Worm (Caenorhabditis elegans) whole organism, young adult: ENCODE data around the gene T09A12.1.
A peak's percentile ranks its signal among the peaks of the same experiment; 100 is the strongest.

Experiments used
- F23B12.7 ChIP-seq: sonication (generic microtip); optimal IDR thresholded peaks from 2 replicates; lab custom pipeline; 2017; ENCODE audit warnings: missing genetic modification characterization, mild to moderate bottlenecking, missing compliant biosample characterization, antibody characterized with exemption, moderate library complexity; ENCODE audit not compliant: insufficient read depth
- F37B4.10 ChIP-seq: fragments of 200-800 bp; sonication (Bioruptor generic); IDR thresholded peaks from 2 replicates; pipeline ENCODE4 v1.3.6; 2022; ENCODE audit warnings: missing genetic modification characterization, missing compliant biosample characterization
- F39B2.1 ChIP-seq: fragments of 200-800 bp; sonication (Bioruptor generic); IDR thresholded peaks from 2 replicates; pipeline ENCODE4 v1.3.6; 2022; ENCODE audit warnings: missing genetic modification reagents, missing genetic modification characterization, missing compliant biosample characterization
- F52B5.7 ChIP-seq: sonication (generic microtip); optimal IDR thresholded peaks from 2 replicates; lab custom pipeline; 2016; ENCODE audit warnings: mild to moderate bottlenecking, missing genetic modification characterization, missing compliant biosample characterization
- akir-1 ChIP-seq: fragments of 200-800 bp; sonication (Bioruptor generic); optimal IDR thresholded peaks from 2 replicates; lab custom pipeline; 2018; ENCODE audit warnings: mild to moderate bottlenecking, missing genetic modification characterization, moderate library complexity, missing compliant biosample characterization
- aptf-2 ChIP-seq: fragments of 200-800 bp; sonication (Bioruptor generic); conservative IDR thresholded peaks from 2 replicates; pipeline ENCODE4 v1.3.6; 2022; ENCODE audit warnings: missing genetic modification reagents, missing genetic modification characterization, missing compliant biosample characterization
- aptf-3 ChIP-seq: fragments of 200-800 bp; sonication (Bioruptor generic); IDR thresholded peaks from 2 replicates; pipeline ENCODE4 v1.3.6; 2022; ENCODE audit warnings: missing genetic modification characterization, missing compliant biosample characterization
- ceh-27 ChIP-seq: fragments of 200-800 bp; sonication (Bioruptor generic); optimal IDR thresholded peaks from 2 replicates; lab custom pipeline; 2018; ENCODE audit warnings: mild to moderate bottlenecking, missing genetic modification characterization, moderate library complexity, missing compliant biosample characterization
- dpff-1 ChIP-seq: sonication (generic microtip); optimal IDR thresholded peaks from 2 replicates; lab custom pipeline; 2017; ENCODE audit warnings: mild to moderate bottlenecking, missing genetic modification characterization, missing compliant biosample characterization
- efl-1 ChIP-seq: fragments of 150-350 bp; optimal IDR thresholded peaks from 2 replicates; lab custom pipeline; 2014; ENCODE audit warnings: missing biosample characterization, missing genetic modification reagents, missing genetic modification characterization
- egl-18 ChIP-seq: fragments of 200-800 bp; sonication (Bioruptor generic); IDR thresholded peaks from 2 replicates; pipeline ENCODE4 v1.3.6; 2022; ENCODE audit warnings: missing genetic modification reagents, missing genetic modification characterization, missing compliant biosample characterization
- egl-44 ChIP-seq: fragments of 200-800 bp; sonication (Bioruptor generic); IDR thresholded peaks from 2 replicates; pipeline ENCODE4 v1.3.6; 2022; ENCODE audit warnings: missing genetic modification reagents, missing genetic modification characterization, missing compliant biosample characterization
- him-1 ChIP-seq: sonication (generic microtip); optimal IDR thresholded peaks from 2 replicates; lab custom pipeline; 2016; ENCODE audit warnings: missing genotype, missing genetic modification reagents, missing genetic modification characterization, missing compliant biosample characterization
- let-526 ChIP-seq: fragments of 200-800 bp; sonication (Bioruptor generic); IDR thresholded peaks from 2 replicates; pipeline ENCODE4 v1.3.6; 2022; ENCODE audit warnings: missing genetic modification reagents, missing genetic modification characterization, missing compliant biosample characterization
- madf-6 ChIP-seq: fragments of 200-800 bp; sonication (Bioruptor generic); IDR thresholded peaks from 2 replicates; pipeline ENCODE4 v1.3.6; 2022; ENCODE audit warnings: missing genetic modification reagents, missing genetic modification characterization, missing compliant biosample characterization
- madf-8 ChIP-seq: fragments of 200-800 bp; sonication (Bioruptor generic); conservative IDR thresholded peaks from 2 replicates; pipeline ENCODE4 v1.3.6; 2022; ENCODE audit warnings: missing genetic modification reagents, missing genetic modification characterization, missing compliant biosample characterization
- mcd-1 ChIP-seq: fragments of 200-800 bp; sonication (Bioruptor generic); IDR thresholded peaks from 2 replicates; pipeline ENCODE4 v1.3.6; 2022; ENCODE audit warnings: missing genetic modification reagents, missing genetic modification characterization, missing compliant biosample characterization
- mes-4 ChIP-seq: sonication (generic microtip); optimal IDR thresholded peaks from 2 replicates; lab custom pipeline; 2016; ENCODE audit warnings: missing genotype, missing genetic modification characterization, missing compliant biosample characterization
- mxl-1 ChIP-seq: sonication (generic microtip); optimal IDR thresholded peaks from 2 replicates; lab custom pipeline; 2016; ENCODE audit warnings: missing genetic modification characterization, missing compliant biosample characterization
- nhr-120 ChIP-seq: fragments of 200-800 bp; sonication (Bioruptor generic); IDR thresholded peaks from 2 replicates; pipeline ENCODE4 v1.3.6; 2022; ENCODE audit warnings: missing genetic modification characterization, missing compliant biosample characterization
- nhr-179 ChIP-seq: sonication (generic microtip); optimal IDR thresholded peaks from 2 replicates; lab custom pipeline; 2016; ENCODE audit warnings: mild to moderate bottlenecking, missing genetic modification characterization, missing compliant biosample characterization
- nhr-80 ChIP-seq: sonication (generic microtip); optimal IDR thresholded peaks from 2 replicates; lab custom pipeline; 2016; ENCODE audit warnings: missing genetic modification characterization, missing compliant biosample characterization
- pbrm-1 ChIP-seq: fragments of 200-800 bp; sonication (Bioruptor generic); IDR thresholded peaks from 2 replicates; pipeline ENCODE4 v1.3.6; 2022; ENCODE audit warnings: missing genetic modification reagents, missing genetic modification characterization, missing compliant biosample characterization
- snpc-1.3 ChIP-seq: sonication (generic microtip); optimal IDR thresholded peaks from 2 replicates; lab custom pipeline; 2017; ENCODE audit warnings: missing genetic modification characterization, mild to moderate bottlenecking, missing compliant biosample characterization, antibody characterized with exemption, moderate library complexity, missing genotype, missing genetic modification reagents; ENCODE audit not compliant: insufficient read depth
- snpc-3.4 ChIP-seq: sonication (generic microtip); optimal IDR thresholded peaks from 2 replicates; lab custom pipeline; 2017; ENCODE audit warnings: missing genetic modification characterization, mild to moderate bottlenecking, missing compliant biosample characterization, antibody characterized with exemption, moderate library complexity, missing genotype, missing genetic modification reagents
- snpc-4 ChIP-seq, 5 experiments: fragments of 150-350 bp in 1 of 5; sonication (generic microtip) in 4 of 5; optimal IDR thresholded peaks; 2 replicates each; lab custom pipeline; 2014 to 2018; ENCODE audit warnings: missing genetic modification characterization in 5 of 5, missing biosample characterization in 3 of 5, antibody characterized with exemption in 2 of 5, mild to moderate bottlenecking in 2 of 5, missing compliant biosample characterization in 2 of 5, missing genotype in 2 of 5, moderate library complexity in 2 of 5, missing genetic modification reagents in 1 of 5
- tlf-1 ChIP-seq: fragments of 200-800 bp; sonication (Bioruptor generic); optimal IDR thresholded peaks from 2 replicates; lab custom pipeline; 2018; ENCODE audit warnings: mild to moderate bottlenecking, missing genetic modification characterization, missing compliant biosample characterization
- unc-62 ChIP-seq: fragments of 150-350 bp; optimal IDR thresholded peaks from 2 replicates; lab custom pipeline; 2014; ENCODE audit warnings: missing biosample characterization, missing genetic modification reagents, missing genetic modification characterization
- zfh-2 ChIP-seq: fragments of 200-800 bp; sonication (Bioruptor generic); conservative IDR thresholded peaks from 2 replicates; pipeline ENCODE4 v1.3.6; 2022; ENCODE audit warnings: missing genetic modification reagents, missing genetic modification characterization, missing compliant biosample characterization
- ztf-25 ChIP-seq: fragments of 200-800 bp; sonication (Bioruptor generic); IDR thresholded peaks from 2 replicates; pipeline ENCODE4 v1.3.6; 2022; ENCODE audit warnings: missing genetic modification reagents, missing genetic modification characterization, missing compliant biosample characterization
- ztf-28 ChIP-seq: fragments of 200-800 bp; sonication (Bioruptor generic); IDR thresholded peaks from 2 replicates; pipeline ENCODE4 v1.3.6; 2022; ENCODE audit warnings: missing genetic modification reagents, missing genetic modification characterization, missing compliant biosample characterization
- ztf-6 ChIP-seq: fragments of 200-800 bp; sonication (Bioruptor generic); IDR thresholded peaks from 2 replicates; pipeline ENCODE4 v1.3.6; 2022; ENCODE audit warnings: missing genetic modification reagents, missing genetic modification characterization, missing compliant biosample characterization

T09A12.1 gene

DNA sequence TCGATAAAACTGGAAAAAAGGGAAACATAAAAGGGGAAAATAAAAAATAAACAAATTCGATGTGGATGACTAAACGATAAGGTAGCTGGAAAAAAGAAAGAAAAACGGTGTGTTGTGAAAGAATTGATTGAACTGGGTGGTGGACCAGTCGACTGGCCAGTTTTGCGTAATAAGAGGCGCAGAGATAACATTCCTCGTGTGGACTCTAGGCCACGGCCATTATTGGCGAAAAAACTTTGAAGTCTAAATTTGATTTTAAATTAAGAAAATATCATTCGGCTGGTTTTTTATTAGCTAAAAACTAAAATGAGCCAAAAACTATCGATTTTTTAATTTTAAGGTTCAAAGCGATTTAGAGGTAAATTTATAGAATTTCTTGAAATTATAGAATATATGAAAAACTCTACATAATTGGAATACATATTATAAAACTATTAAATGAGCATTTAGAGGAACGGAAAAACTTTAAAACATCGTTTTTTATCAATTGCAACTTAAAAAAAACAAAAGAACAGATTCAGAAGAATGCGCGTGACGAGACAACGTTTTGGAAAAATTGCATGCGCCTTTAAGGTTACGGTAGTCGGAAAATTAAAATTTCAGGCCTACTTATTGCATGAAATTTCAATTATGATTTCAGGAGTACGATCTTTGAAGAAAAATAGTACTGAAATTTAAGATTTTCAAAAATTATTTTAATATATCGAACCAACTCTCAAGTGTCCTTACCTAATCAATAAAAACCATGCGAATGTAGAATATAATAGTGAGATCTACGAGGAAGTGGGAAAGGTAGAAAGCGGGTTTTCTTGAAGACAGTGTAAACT, 38.7 kb upstream of the T09A12.1 start, which contains the start of gene hgrs-1 (continued):
- TF ChIP-seq F37B4.10, result no peak
- TF ChIP-seq mes-4, result no peak
- no peak for TF ChIP-seq him-1 (tag; lab: Kevin White, UChicago)
- no peak for TF ChIP-seq F23B12.7 (tag; lab: Kevin White, UChicago)
- TF ChIP-seq F39B2.1 (GFP tag; lab: Robert Waterston, UW), result no peak
- no peak for TF ChIP-seq egl-18 (GFP tag; lab: Robert Waterston, UW)
- no peak for TF ChIP-seq mxl-1 (tag; lab: Kevin White, UChicago)
- no peak for TF ChIP-seq akir-1 (GFP tag; lab: Kevin White, UChicago)
- no peak for TF ChIP-seq F52B5.7
- no peak for TF ChIP-seq snpc-1.3
- TF ChIP-seq madf-8 (GFP tag; lab: Robert Waterston, UW), result peak; percentile 94
- no peak for TF ChIP-seq ztf-28 (GFP tag; lab: Robert Waterston, UW)
- no peak for TF ChIP-seq ztf-6 (GFP tag; lab: Robert Waterston, UW)
- TF ChIP-seq mcd-1 (GFP tag; lab: Robert Waterston, UW), result no peak
- TF ChIP-seq egl-44 (GFP tag; lab: Robert Waterston, UW), result no peak
- TF ChIP-seq madf-6 (GFP tag; lab: Robert Waterston, UW), result peak; percentile 98
- TF ChIP-seq efl-1 (GFP tag; lab: Kevin White, UChicago), result peak; percentile 36
- TF ChIP-seq tlf-1, result no peak
- no peak for TF ChIP-seq snpc-3.4
- TF ChIP-seq nhr-120 (GFP tag; lab: Robert Waterston, UW), result no peak

DNA sequence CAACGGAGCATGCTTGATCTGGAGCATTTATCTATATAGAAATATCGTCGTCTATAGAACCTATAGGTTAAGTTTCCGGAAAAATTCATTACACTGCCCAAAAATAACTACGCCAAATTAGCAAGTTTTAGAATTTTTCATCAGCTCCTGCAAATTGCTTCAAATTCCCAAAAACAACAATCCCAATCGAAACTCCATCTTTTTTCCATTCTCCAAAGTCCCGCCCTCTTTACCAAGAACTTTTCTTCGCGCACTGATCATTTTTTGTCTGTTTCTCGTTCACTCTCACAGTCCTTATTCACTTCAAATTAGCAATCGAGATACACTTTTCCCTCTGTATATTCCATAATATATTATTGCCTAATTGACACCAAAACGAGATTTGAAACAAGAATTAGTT, 37.9 kb upstream of the T09A12.1 start, which contains the start of gene svh-1:
TSS of gene svh-1 (plus strand) at position 301 of the 400 bp plus-strand sequence.
- TF ChIP-seq dpff-1 (tag; lab: Kevin White, UChicago) (no peak), mxl-1 (tag; lab: Kevin White, UChicago) (no peak), zfh-2 (GFP tag; lab: Robert Waterston, UW) (no peak), nhr-80 (tag; lab: Kevin White, UChicago) (no peak), aptf-2 (GFP tag; lab: Robert Waterston, UW) (no peak), nhr-120 (GFP tag; lab: Robert Waterston, UW) (no peak), let-526 (no peak), egl-44 (GFP tag; lab: Robert Waterston, UW) (no peak), snpc-4 (GFP tag; optimal IDR thresholded peaks at IDR 0.05; lab: Kevin White, UChicago) (no peak), snpc-4 (tag; optimal IDR thresholded peaks at IDR 0.05; lab: Kevin White, UChicago) (no peak), ceh-27 (no peak), akir-1 (GFP tag; lab: Kevin White, UChicago) (no peak), pbrm-1 (GFP tag; lab: Robert Waterston, UW) (no peak), ztf-25 (GFP tag; lab: Robert Waterston, UW) (no peak), unc-62 (GFP tag; lab: Kevin White, UChicago) (no peak), nhr-179 (tag; lab: Kevin White, UChicago) (no peak)

DNA sequence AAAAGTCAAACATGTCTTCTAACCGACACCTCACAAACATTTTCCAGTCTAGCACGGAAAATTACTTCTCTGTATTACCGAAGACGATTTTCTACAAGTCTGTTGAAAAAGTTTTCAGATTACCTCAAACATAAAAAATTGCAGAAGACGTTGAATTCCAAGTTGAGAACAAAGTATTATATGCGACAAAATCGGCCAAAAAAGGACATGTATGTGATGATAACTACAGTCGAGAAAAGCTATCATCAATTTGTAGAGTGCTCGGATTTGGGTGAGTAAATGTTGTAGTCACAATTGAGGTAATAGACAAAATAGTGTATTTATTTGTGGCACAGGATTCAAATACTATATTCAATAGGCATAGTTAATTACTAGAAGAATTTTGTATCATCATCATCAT, 35.4 kb upstream of the T09A12.1 start:
- TF ChIP-seq him-1 (tag; lab: Kevin White, UChicago) (no peak), aptf-3 (GFP tag; lab: Robert Waterston, UW) (no peak), F23B12.7 (tag; lab: Kevin White, UChicago) (no peak)
